Worm (Caenorhabditis elegans) whole organism, L3 larva: ENCODE results near the gene rsp-3.

ENCODE experiments used
- R02D3.7 ChIP-seq: fragments of 150-350 bp; optimal IDR thresholded peaks from 2 replicates; lab custom pipeline; 2014; ENCODE audit warnings: missing biosample characterization, missing genetic modification characterization
- ceh-16 ChIP-seq: sonication (generic microtip); optimal IDR thresholded peaks from 2 replicates; lab custom pipeline; 2017; ENCODE audit warnings: missing biosample characterization, missing genetic modification characterization
- ceh-9 ChIP-seq: sonication (generic microtip); optimal IDR thresholded peaks from 2 replicates; lab custom pipeline; 2018; ENCODE audit warnings: missing biosample characterization, missing genetic modification characterization
- daf-12 ChIP-seq: fragments of 150-350 bp; optimal IDR thresholded peaks from 2 replicates; lab custom pipeline; 2014; ENCODE audit warnings: missing biosample characterization, missing genetic modification reagents, missing genetic modification characterization
- egl-5 ChIP-seq: fragments of 150-350 bp; optimal IDR thresholded peaks from 2 replicates; lab custom pipeline; 2017; ENCODE audit warnings: missing biosample characterization, missing genetic modification reagents, missing genetic modification characterization, inconsistent platforms
- elt-2 ChIP-seq: sonication (generic microtip); optimal IDR thresholded peaks from 2 replicates; lab custom pipeline; 2016; ENCODE audit warnings: missing genetic modification reagents, mild to moderate bottlenecking, missing genetic modification characterization, missing compliant biosample characterization
- fkh-2 ChIP-seq: fragments of 150-350 bp; optimal IDR thresholded peaks from 2 replicates; lab custom pipeline; 2014; ENCODE audit warnings: missing biosample characterization, missing genetic modification reagents, missing genetic modification characterization
- lin-15B ChIP-seq: fragments of 150-350 bp; optimal IDR thresholded peaks from 2 replicates; lab custom pipeline; 2014; ENCODE audit warnings: missing biosample characterization, missing genetic modification characterization
- lin-39 ChIP-seq: fragments of 150-350 bp; optimal IDR thresholded peaks from 2 replicates; lab custom pipeline; 2018; ENCODE audit warnings: missing biosample characterization, missing genetic modification reagents, missing genetic modification characterization
- lsy-12 ChIP-seq: sonication (generic microtip); optimal IDR thresholded peaks from 2 replicates; lab custom pipeline; 2016; ENCODE audit warnings: mild to moderate bottlenecking, missing genetic modification characterization, missing compliant biosample characterization
- mml-1 ChIP-seq: fragments of 150-350 bp; sonication (generic microtip); optimal IDR thresholded peaks from 3 replicates; lab custom pipeline; 2014; ENCODE audit warnings: missing biosample characterization, missing genetic modification characterization
- nfya-1 ChIP-seq: sonication (generic microtip); optimal IDR thresholded peaks from 2 replicates; lab custom pipeline; 2017; ENCODE audit warnings: missing genetic modification characterization, mild to moderate bottlenecking, missing compliant biosample characterization, antibody characterized with exemption, moderate library complexity; ENCODE audit not compliant: insufficient read depth
- nhr-67 ChIP-seq: fragments of 150-350 bp; optimal IDR thresholded peaks from 2 replicates; lab custom pipeline; 2014; ENCODE audit warnings: missing biosample characterization, missing genetic modification characterization
- sea-2 ChIP-seq: fragments of 150-350 bp; sonication (generic microtip); optimal IDR thresholded peaks from 4 replicates; lab custom pipeline; 2014; ENCODE audit warnings: missing biosample characterization, missing genetic modification reagents, missing genetic modification characterization
- skn-1 ChIP-seq: fragments of 150-350 bp; optimal IDR thresholded peaks from 2 replicates; lab custom pipeline; 2014; ENCODE audit warnings: missing biosample characterization, missing genetic modification characterization
- zag-1 ChIP-seq: fragments of 150-350 bp; optimal IDR thresholded peaks from 2 replicates; lab custom pipeline; 2014; ENCODE audit warnings: missing biosample characterization, missing genetic modification characterization
- ztf-11 ChIP-seq: fragments of 150-350 bp; optimal IDR thresholded peaks from 2 replicates; lab custom pipeline; 2014; ENCODE audit warnings: missing biosample characterization, missing genetic modification characterization
- ztf-4 ChIP-seq: fragments of 150-350 bp; optimal IDR thresholded peaks from 2 replicates; lab custom pipeline; 2014; ENCODE audit warnings: missing biosample characterization, missing genetic modification characterization

The rsp-3 gene

DNA sequence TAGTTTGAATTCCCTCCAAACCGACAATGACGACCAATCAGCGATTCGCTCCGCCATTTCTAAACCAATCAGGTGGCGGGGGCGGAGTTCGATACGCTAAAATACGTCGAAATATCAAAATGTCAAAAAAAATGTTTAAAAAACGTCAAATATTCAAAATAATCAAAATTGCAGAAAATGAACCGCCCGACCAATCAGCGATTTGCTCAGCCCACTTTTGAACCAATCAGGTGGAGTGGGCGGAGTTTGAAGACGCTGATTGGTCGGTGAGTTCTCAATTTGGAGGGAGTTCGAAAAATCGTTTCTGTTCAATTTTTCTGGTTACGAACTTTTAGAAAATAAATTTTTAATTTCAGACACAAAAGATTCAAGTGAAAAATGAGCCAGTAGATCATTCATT is 43.1 kb downstream of the rsp-3 start:
- TF ChIP-seq lsy-12 (no peak), nfya-1 (tag; lab: Kevin White, UChicago) (peak; percentile 71)

DNA sequence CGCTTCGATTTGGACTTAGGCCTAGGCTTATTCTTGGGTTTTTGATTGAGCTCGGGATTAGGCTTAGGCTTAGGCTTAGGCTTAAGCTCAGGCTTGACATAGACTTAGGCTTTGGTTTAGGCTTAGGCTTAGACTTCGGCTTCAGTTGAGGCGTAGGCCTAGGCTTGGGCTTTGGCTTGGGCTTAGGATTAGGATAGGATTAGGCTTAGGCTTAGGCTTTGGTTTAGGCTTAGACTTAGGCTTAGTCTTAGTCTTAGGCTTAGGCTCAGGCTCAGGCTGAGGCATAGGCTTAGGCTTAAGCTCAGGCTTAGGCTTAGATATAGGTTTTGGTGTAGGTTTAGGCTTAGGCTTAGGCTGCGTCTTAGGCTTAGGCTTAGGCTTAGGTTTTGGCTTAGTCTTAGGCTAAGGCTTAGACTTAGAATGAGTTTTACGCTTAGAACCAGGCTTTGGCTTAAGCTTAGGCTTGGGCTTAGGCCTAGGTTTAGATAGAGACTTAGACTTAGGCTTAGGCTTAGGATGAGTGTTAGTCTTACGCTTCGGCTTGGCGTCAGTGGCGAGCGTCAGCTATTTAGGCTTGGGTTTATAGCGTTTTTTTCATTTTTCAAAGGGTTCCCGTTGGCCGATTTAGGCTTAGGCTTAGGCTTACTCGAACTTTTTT is 45.1 kb downstream of the rsp-3 start:
- TF ChIP-seq mml-1 (tag; lab: Kevin White, UChicago) (no peak), elt-2 (tag; lab: Kevin White, UChicago) (no peak), ceh-9 (tag; lab: Kevin White, UChicago) (no peak), lin-15B (no peak), skn-1 (tag; lab: Kevin White, UChicago) (no peak), ceh-16 (no peak), daf-12 (no peak), nfya-1 (tag; lab: Kevin White, UChicago) (no peak), nhr-67 (no peak), fkh-2 (no peak), lin-39 (tag; lab: Kevin White, UChicago) (no peak)

DNA sequence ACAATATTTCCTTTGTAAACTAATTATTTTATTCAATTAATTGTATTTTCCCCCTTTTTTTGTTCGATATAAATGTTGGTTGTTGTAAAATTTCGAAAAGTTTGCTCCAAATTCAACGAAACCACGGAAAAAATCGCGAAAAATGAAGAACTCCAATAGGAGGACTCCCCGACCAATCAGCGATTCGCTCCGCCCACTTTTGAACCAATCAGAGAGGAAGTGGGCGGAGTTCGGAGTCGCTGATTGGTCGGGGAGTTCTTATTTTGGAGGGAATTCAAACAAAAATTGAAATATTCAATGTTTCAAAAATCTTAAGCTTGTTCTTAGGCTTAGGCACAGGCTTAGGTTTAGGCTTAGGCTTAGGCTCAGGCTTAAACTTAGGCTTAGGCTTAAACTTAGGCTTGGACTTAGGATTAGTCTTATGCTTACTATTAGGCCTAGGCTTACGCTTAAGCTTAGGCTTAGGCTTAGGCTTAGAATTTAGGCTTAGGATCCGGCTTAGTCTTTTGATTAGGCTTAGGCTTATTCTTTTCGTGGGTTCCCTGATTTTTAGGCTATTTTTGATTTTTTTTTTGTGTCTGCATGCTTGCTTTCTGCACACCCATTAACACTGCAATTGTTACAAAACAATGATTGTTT is 47.2 kb downstream of the rsp-3 start:
- TF ChIP-seq nfya-1 (tag; lab: Kevin White, UChicago) = peak; percentile 87
- no peak for TF ChIP-seq sea-2 (GFP tag; lab: Kevin White, UChicago)

DNA sequence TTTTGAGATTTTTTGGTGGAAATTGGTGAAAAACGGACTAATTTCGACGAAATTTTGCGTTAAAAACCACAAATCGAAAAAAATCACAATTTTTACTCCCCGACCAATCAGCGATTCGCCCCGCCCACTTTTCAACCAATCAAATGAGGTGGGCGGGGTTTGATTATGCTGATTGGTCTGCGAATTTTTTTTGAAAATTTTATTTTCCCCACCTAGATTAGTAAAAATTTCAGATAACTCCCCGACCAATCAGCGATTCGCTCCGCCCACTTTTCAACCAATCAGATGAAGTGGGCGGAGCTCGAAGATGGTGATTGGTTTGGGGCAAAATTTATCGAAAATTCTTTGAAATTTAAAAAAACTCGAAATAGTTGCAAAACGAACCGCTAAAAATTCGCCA is 48.5 kb downstream of the rsp-3 start:
- TF ChIP-seq egl-5 (tag; lab: Kevin White, UChicago) (no peak), zag-1 (tag; lab: Kevin White, UChicago) (no peak), nfya-1 (tag; lab: Kevin White, UChicago) (peak; percentile 94), skn-1 (tag; lab: Kevin White, UChicago) (no peak), ztf-4 (tag; lab: Kevin White, UChicago) (no peak), ztf-11 (tag; lab: Kevin White, UChicago) (no peak)

DNA sequence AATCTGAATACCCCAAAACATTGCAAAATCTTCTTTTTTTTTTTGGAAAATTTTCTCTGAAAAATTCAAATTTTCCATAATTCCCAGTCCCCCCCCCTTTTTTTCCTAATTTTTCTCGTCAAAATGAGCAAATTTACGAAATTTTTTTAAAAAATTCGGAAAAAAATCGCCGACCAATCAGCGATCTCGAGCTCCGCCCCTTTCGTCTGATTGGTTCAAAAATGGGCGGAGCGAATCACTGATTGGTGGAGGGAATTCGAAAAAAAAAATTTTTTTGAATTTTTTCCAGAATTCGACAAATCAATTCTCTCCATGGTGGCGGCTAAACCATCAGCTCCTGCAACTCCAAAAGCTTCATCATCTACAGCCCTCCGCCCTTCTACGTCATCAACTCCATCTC is 49.1 kb downstream of the rsp-3 start:
- no peak for TF ChIP-seq R02D3.7 (tag; lab: Kevin White, UChicago)
- TF ChIP-seq zag-1 (tag; lab: Kevin White, UChicago) = no peak
- TF ChIP-seq nfya-1 (tag; lab: Kevin White, UChicago) = peak; percentile 84
- TF ChIP-seq sea-2 (GFP tag; lab: Kevin White, UChicago) = no peak
- no peak for TF ChIP-seq lin-15B
